Worm (Caenorhabditis elegans) whole organism, L4/young adult: ENCODE measurements around the gene fbxa-153.

ENCODE experiments used
- W03F9.2 ChIP-seq: fragments of 150-350 bp; optimal IDR thresholded peaks from 2 replicates; lab custom pipeline; 2014; ENCODE audit warnings: missing biosample characterization, missing genetic modification characterization
- dao-5 ChIP-seq: sonication (generic microtip); optimal IDR thresholded peaks from 2 replicates; lab custom pipeline; 2016; ENCODE audit warnings: missing genotype, missing genetic modification characterization, moderate library complexity, missing compliant biosample characterization
- him-1 ChIP-seq: sonication (generic microtip); optimal IDR thresholded peaks from 2 replicates; lab custom pipeline; 2016; ENCODE audit warnings: missing genotype, missing genetic modification reagents, missing genetic modification characterization, missing compliant biosample characterization

DNA sequence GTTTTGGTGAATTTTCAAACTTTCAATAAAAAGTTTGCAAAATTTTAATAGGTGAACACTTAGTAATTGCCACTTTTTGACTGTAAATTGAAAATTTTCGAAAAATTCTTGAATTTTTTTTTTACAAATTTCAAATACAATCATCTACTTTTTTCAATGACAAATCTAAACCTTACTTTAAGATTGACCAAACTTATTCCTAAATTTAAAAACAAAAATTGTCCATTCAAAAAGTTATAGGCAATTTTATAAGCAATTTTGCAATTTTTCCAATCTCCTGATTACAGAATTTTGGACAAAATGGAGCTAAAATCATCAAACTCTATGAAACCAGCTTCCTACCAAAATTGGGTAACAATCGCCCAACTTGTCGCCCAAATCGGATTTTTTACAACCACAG, 34.4 kb upstream of the fbxa-153 start, which contains the start of gene str-23:
- TF ChIP-seq dao-5 (tag; lab: Kevin White, UChicago) (no peak), W03F9.2 (no peak), him-1 (tag; lab: Kevin White, UChicago) (no peak)
